Worm (Caenorhabditis elegans) whole organism, L4/young adult: Measurements from ENCODE around the gene E02H9.3.

ENCODE experiments used
- W03F9.2 ChIP-seq: fragments of 150-350 bp; optimal IDR thresholded peaks from 2 replicates; lab custom pipeline; 2014; ENCODE audit warnings: missing biosample characterization, missing genetic modification characterization
- dao-5 ChIP-seq: sonication (generic microtip); optimal IDR thresholded peaks from 2 replicates; lab custom pipeline; 2016; ENCODE audit warnings: missing genotype, missing genetic modification characterization, moderate library complexity, missing compliant biosample characterization
- him-1 ChIP-seq: sonication (generic microtip); optimal IDR thresholded peaks from 2 replicates; lab custom pipeline; 2016; ENCODE audit warnings: missing genotype, missing genetic modification reagents, missing genetic modification characterization, missing compliant biosample characterization

ce11 chrIII:2508518-2508917 lies 49.7 kb downstream of the E02H9.3 start, which contains the start of gene Y54F10AM.6:
- TF ChIP-seq him-1 (tag; lab: Kevin White, UChicago) (no peak), dao-5 (tag; lab: Kevin White, UChicago) (no peak), W03F9.2 (tag; lab: Kevin White, UChicago) (no peak)
